Fruit fly (Drosophila melanogaster) whole organism, embryonic: ENCODE data around the gene Gel.

Experiments
- Adf1 ChIP-seq: fragments of 200-800 bp; sonication (Bioruptor generic); IDR thresholded peaks from 2 replicates; pipeline ENCODE4 v1.3.6; 2022; ENCODE audit warnings: missing biosample characterization, missing genetic modification characterization
- Aef1 ChIP-seq: fragments of 200-800 bp; sonication (Bioruptor generic); IDR thresholded peaks from 3 replicates; pipeline ENCODE4 v1.3.6; 2022; ENCODE audit warnings: missing biosample characterization, missing genetic modification characterization
- CG10654 ChIP-seq: fragments of 200-800 bp; sonication (Bioruptor generic); optimal IDR thresholded peaks from 2 replicates; lab custom pipeline; 2016; ENCODE audit warnings: missing biosample characterization, missing genetic modification characterization
- CG12659 ChIP-seq: fragments of 200-800 bp; sonication (Bioruptor generic); optimal IDR thresholded peaks from 3 replicates; lab custom pipeline; 2017; ENCODE audit warnings: mild to moderate bottlenecking, missing biosample characterization, missing genetic modification reagents, missing genetic modification characterization
- CG13624 ChIP-seq: fragments of 200-800 bp; sonication (Bioruptor generic); optimal IDR thresholded peaks from 2 replicates; lab custom pipeline; 2016; ENCODE audit warnings: missing biosample characterization, missing genetic modification characterization
- CG13894 ChIP-seq: fragments of 200-800 bp; sonication (Bioruptor generic); optimal IDR thresholded peaks from 3 replicates; lab custom pipeline; 2018; ENCODE audit warnings: missing biosample characterization, mild to moderate bottlenecking, missing genetic modification characterization, moderate library complexity
- CG17385 ChIP-seq: fragments of 200-800 bp; sonication (Bioruptor generic); optimal IDR thresholded peaks from 3 replicates; lab custom pipeline; 2018; ENCODE audit warnings: missing biosample characterization, mild to moderate bottlenecking, missing genetic modification characterization
- CG18599 ChIP-seq: fragments of 200-800 bp; sonication (Bioruptor generic); optimal IDR thresholded peaks from 3 replicates; lab custom pipeline; 2017; ENCODE audit warnings: missing biosample characterization, missing genetic modification characterization, mild to moderate bottlenecking, moderate library complexity, missing genetic modification reagents
- CG2199 ChIP-seq: fragments of 200-800 bp; sonication (Bioruptor generic); IDR thresholded peaks from 3 replicates; pipeline ENCODE4 v1.3.6; 2022; ENCODE audit warnings: missing biosample characterization, missing genetic modification characterization
- CG2202 ChIP-seq: fragments of 200-800 bp; sonication (Bioruptor generic); optimal IDR thresholded peaks from 2 replicates; lab custom pipeline; 2018; ENCODE audit warnings: missing biosample characterization, mild to moderate bottlenecking, missing genetic modification characterization
- CG2678 ChIP-seq: fragments of 200-800 bp; sonication (Bioruptor generic); optimal IDR thresholded peaks from 3 replicates; lab custom pipeline; 2019; ENCODE audit warnings: missing biosample characterization, mild to moderate bottlenecking, missing genetic modification characterization, moderate library complexity
- CG33213 ChIP-seq: fragments of 200-800 bp; sonication (Bioruptor generic); optimal IDR thresholded peaks from 3 replicates; lab custom pipeline; 2016; ENCODE audit warnings: missing biosample characterization, missing genetic modification characterization
- CG3407 ChIP-seq: fragments of 200-800 bp; sonication (Bioruptor generic); optimal IDR thresholded peaks from 2 replicates; lab custom pipeline; 2018; ENCODE audit warnings: missing biosample characterization, mild to moderate bottlenecking, missing genetic modification characterization
- CG34376 ChIP-seq: fragments of 200-800 bp; sonication (Bioruptor generic); optimal IDR thresholded peaks from 2 replicates; lab custom pipeline; 2018; ENCODE audit warnings: missing biosample characterization, mild to moderate bottlenecking, missing genetic modification characterization
- CG4360 ChIP-seq: fragments of 200-800 bp; sonication (Bioruptor generic); IDR thresholded peaks from 2 replicates; pipeline ENCODE4 v1.3.6; 2022; ENCODE audit warnings: missing biosample characterization, missing genetic modification characterization
- CG4424 ChIP-seq: fragments of 200-800 bp; sonication (Bioruptor generic); optimal IDR thresholded peaks from 3 replicates; lab custom pipeline; 2016; ENCODE audit warnings: missing biosample characterization, missing genetic modification characterization
- CG5245 ChIP-seq: fragments of 200-800 bp; sonication (Bioruptor generic); optimal IDR thresholded peaks from 3 replicates; lab custom pipeline; 2016; ENCODE audit warnings: missing biosample characterization, missing genetic modification characterization
- CG5953 ChIP-seq: fragments of 200-800 bp; sonication (Bioruptor generic); IDR thresholded peaks from 2 replicates; pipeline ENCODE4 v1.3.6; 2022; ENCODE audit warnings: missing biosample characterization, missing genetic modification characterization
- CG6683 ChIP-seq: fragments of 200-800 bp; sonication (Bioruptor generic); optimal IDR thresholded peaks from 2 replicates; lab custom pipeline; 2017; ENCODE audit warnings: missing biosample characterization, mild to moderate bottlenecking, missing genetic modification characterization, missing genetic modification reagents
- CG7786 ChIP-seq: fragments of 200-800 bp; sonication (Bioruptor generic); optimal IDR thresholded peaks from 2 replicates; lab custom pipeline; 2016; ENCODE audit warnings: missing biosample characterization, missing genetic modification characterization
- CG8089 ChIP-seq: fragments of 200-800 bp; sonication (Bioruptor generic); optimal IDR thresholded peaks from 3 replicates; lab custom pipeline; 2016; ENCODE audit warnings: missing biosample characterization, missing genetic modification characterization
- CG8281 ChIP-seq: fragments of 200-800 bp; sonication (Bioruptor generic); optimal IDR thresholded peaks from 2 replicates; lab custom pipeline; 2018; ENCODE audit warnings: missing biosample characterization, mild to moderate bottlenecking, missing genetic modification characterization, moderate library complexity
- CG8359 ChIP-seq: fragments of 200-800 bp; sonication (Bioruptor generic); optimal IDR thresholded peaks from 2 replicates; lab custom pipeline; 2017; ENCODE audit warnings: missing biosample characterization, mild to moderate bottlenecking, missing genetic modification characterization, borderline replicate concordance
- CG8478 ChIP-seq: fragments of >200 bp; optimal IDR thresholded peaks from 2 replicates; lab custom pipeline; 2018
- CkIIα-i1 ChIP-seq: fragments of 200-800 bp; sonication (Bioruptor generic); IDR thresholded peaks from 2 replicates; pipeline ENCODE4 v1.3.6; 2022; ENCODE audit warnings: missing biosample characterization, missing genetic modification characterization
- Ets65A ChIP-seq: fragments of 200-800 bp; sonication (Bioruptor generic); peaks from one replicate; lab custom pipeline; 2016; ENCODE audit warnings: missing biosample characterization, missing genetic modification characterization
- Fer1 ChIP-seq: fragments of 200-800 bp; sonication (Bioruptor generic); optimal IDR thresholded peaks from 2 replicates; lab custom pipeline; 2017; ENCODE audit warnings: missing biosample characterization, mild to moderate bottlenecking, missing genetic modification characterization
- Gug ChIP-seq: fragments of 200-800 bp; sonication (Bioruptor generic); IDR thresholded peaks from 4 replicates; pipeline ENCODE4 v1.3.6; 2022; ENCODE audit warnings: missing biosample characterization, missing genetic modification characterization
- HLH4C ChIP-seq: fragments of 200-800 bp; sonication (Bioruptor generic); IDR thresholded peaks from 3 replicates; pipeline ENCODE4 v1.3.6; 2022; ENCODE audit warnings: missing biosample characterization, missing genetic modification characterization; ENCODE audit not compliant: partially characterized antibody
- Hand ChIP-seq: fragments of 200-800 bp; sonication (Bioruptor generic); optimal IDR thresholded peaks from 2 replicates; lab custom pipeline; 2017; ENCODE audit warnings: mild to moderate bottlenecking, missing biosample characterization, missing genetic modification reagents, missing genetic modification characterization
- Hmx ChIP-seq: fragments of 200-800 bp; sonication (Bioruptor generic); optimal IDR thresholded peaks from 2 replicates; lab custom pipeline; 2016; ENCODE audit warnings: missing biosample characterization, missing genetic modification characterization
- Hr51 ChIP-seq, 2 experiments: fragments of 200-800 bp; sonication (Bioruptor generic); optimal IDR thresholded peaks; 2 replicates in 1 of 2; 3 replicates in 1 of 2; lab custom pipeline; 2016 to 2018; ENCODE audit warnings: missing biosample characterization in 2 of 2, missing genetic modification characterization in 2 of 2, mild to moderate bottlenecking in 1 of 2, moderate library complexity in 1 of 2
- Lim3 ChIP-seq: fragments of 200-800 bp; sonication (Bioruptor generic); IDR thresholded peaks from 2 replicates; pipeline ENCODE4 v1.3.6; 2022; ENCODE audit warnings: missing biosample characterization, missing genetic modification characterization
- MTF-1 ChIP-seq: fragments of 200-800 bp; sonication (Bioruptor generic); optimal IDR thresholded peaks from 2 replicates; lab custom pipeline; 2018; ENCODE audit warnings: missing biosample characterization, mild to moderate bottlenecking, missing genetic modification characterization, borderline replicate concordance
- Med ChIP-seq: fragments of 200-800 bp; sonication (Bioruptor generic); peaks from one replicate; lab custom pipeline; 2016; ENCODE audit warnings: missing biosample characterization, missing genetic modification characterization, mild to moderate bottlenecking, inconsistent platforms, moderate library complexity
- Meics ChIP-seq: fragments of 200-800 bp; sonication (Bioruptor generic); optimal IDR thresholded peaks from 2 replicates; lab custom pipeline; 2017; ENCODE audit warnings: missing biosample characterization, mild to moderate bottlenecking, missing genetic modification characterization
- Nf-YC ChIP-seq: fragments of 200-800 bp; optimal IDR thresholded peaks from 3 replicates; lab custom pipeline; 2019; ENCODE audit warnings: missing biosample characterization, mild to moderate bottlenecking, missing genetic modification characterization, moderate library complexity
- Ravus ChIP-seq: fragments of 200-800 bp; sonication (Bioruptor generic); IDR thresholded peaks from 2 replicates; pipeline ENCODE4 v1.3.6; 2022; ENCODE audit warnings: missing biosample characterization, missing genetic modification characterization
- cato ChIP-seq: fragments of 200-800 bp; sonication (Bioruptor generic); optimal IDR thresholded peaks from 2 replicates; lab custom pipeline; 2016; ENCODE audit warnings: missing biosample characterization, missing genetic modification characterization, borderline replicate concordance
- en ChIP-seq: fragments of 200-800 bp; sonication (Bioruptor generic); optimal IDR thresholded peaks from 2 replicates; lab custom pipeline; 2016; ENCODE audit warnings: missing biosample characterization, missing genetic modification characterization
- ewg ChIP-seq: fragments of 200-800 bp; sonication (Bioruptor generic); optimal IDR thresholded peaks from 3 replicates; lab custom pipeline; 2017; ENCODE audit warnings: mild to moderate bottlenecking, missing biosample characterization, missing genetic modification reagents, missing genetic modification characterization
- fu2 ChIP-seq: fragments of 200-800 bp; sonication (Bioruptor generic); optimal IDR thresholded peaks from 2 replicates; lab custom pipeline; 2016; ENCODE audit warnings: missing biosample characterization, missing genetic modification characterization
- gfzf ChIP-seq: fragments of 200-800 bp; sonication (Bioruptor generic); optimal IDR thresholded peaks from 2 replicates; lab custom pipeline; 2016; ENCODE audit warnings: missing biosample characterization, mild to moderate bottlenecking, missing genetic modification characterization, moderate library complexity
- lola ChIP-seq, 3 experiments: fragments of >200 bp in 2 of 3; fragments of 200-800 bp in 1 of 3; sonication (Bioruptor generic) in 1 of 3; optimal IDR thresholded peaks; 2 replicates each; lab custom pipeline; 2017 to 2019; ENCODE audit warnings: missing biosample characterization in 3 of 3, missing genetic modification characterization in 3 of 3, mild to moderate bottlenecking in 1 of 3, moderate library complexity in 1 of 3
- p53 ChIP-seq: fragments of 200-800 bp; sonication (Bioruptor generic); optimal IDR thresholded peaks from 2 replicates; lab custom pipeline; 2016; ENCODE audit warnings: missing biosample characterization, missing genetic modification characterization
- sima ChIP-seq: fragments of 200-800 bp; sonication (Bioruptor generic); optimal IDR thresholded peaks from 2 replicates; lab custom pipeline; 2016; ENCODE audit warnings: missing biosample characterization, missing genetic modification characterization
- sr ChIP-seq: fragments of 200-800 bp; sonication (Bioruptor generic); IDR thresholded peaks from 3 replicates; pipeline ENCODE4 v1.3.6; 2022; ENCODE audit warnings: missing biosample characterization, missing genetic modification characterization
- ttk ChIP-seq: fragments of 200-800 bp; sonication (Bioruptor generic); IDR thresholded peaks from 2 replicates; pipeline ENCODE4 v2.1.2; 2022; ENCODE audit warnings: missing biosample characterization, missing genetic modification characterization
- twi ChIP-seq: fragments of 200-800 bp; optimal IDR thresholded peaks from 2 replicates; lab custom pipeline; 2019; ENCODE audit warnings: missing biosample characterization, mild to moderate bottlenecking, missing genetic modification characterization, moderate library complexity
- zf30C ChIP-seq: fragments of 200-800 bp; sonication (Bioruptor generic); optimal IDR thresholded peaks from 3 replicates; lab custom pipeline; 2018; ENCODE audit warnings: missing biosample characterization, mild to moderate bottlenecking, missing genetic modification characterization

Gel gene

DNA sequence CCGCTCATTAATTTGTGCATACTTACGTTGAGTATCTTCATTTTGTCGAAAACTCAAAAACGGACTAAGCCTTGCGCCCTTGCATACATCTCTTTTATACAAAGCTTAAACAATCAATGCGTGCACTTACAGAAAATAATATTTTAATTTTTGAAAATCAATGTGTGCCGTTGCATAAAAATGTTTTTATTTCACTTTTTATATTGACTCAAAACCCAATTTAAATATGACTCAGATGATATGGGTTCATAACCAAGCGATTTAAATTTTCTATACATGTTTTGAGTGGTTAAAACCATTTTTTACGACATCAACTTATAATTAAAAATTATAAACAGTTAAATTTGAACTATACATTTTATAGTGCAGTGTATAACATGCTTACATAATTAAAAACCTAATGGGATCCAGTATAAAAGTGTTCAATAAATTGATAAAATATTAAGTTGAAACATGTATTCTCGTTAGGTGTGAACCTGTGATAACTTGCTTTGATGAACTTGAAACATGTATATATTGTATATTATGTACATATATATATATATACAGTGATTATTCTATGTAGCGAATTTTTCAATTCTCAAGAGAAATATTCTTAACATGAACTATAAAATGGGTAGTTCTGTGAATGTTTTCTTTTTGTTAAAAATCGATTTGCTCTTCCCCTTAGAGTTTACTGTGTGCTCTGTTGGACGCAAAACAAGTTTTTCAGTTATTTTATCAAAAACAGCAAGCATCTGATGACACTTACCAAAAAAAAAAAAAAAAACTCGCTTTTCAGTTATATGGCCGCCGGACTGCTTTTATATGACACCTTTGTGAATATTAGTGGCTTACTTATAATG, 8.3 kb downstream of the Gel start, which contains the start of gene CG34305 (continued):
- TF ChIP-seq Aef1 (GFP tag; lab: Robert Waterston, UW), result no peak
- no peak for TF ChIP-seq twi
- TF ChIP-seq cato (GFP tag; lab: Kevin White, UChicago), result no peak
- no peak for TF ChIP-seq Ets65A (GFP tag; lab: Kevin White, UChicago)
- peak; percentile 4 for TF ChIP-seq CG18599 (GFP tag; lab: Kevin White, UChicago)
- TF ChIP-seq CG13624 (GFP tag; lab: Kevin White, UChicago), result no peak
- TF ChIP-seq Adf1 (GFP tag; lab: Robert Waterston, UW), result no peak
- TF ChIP-seq CG10654 (GFP tag; lab: Kevin White, UChicago), result no peak
- TF ChIP-seq CG2199 (GFP tag; lab: Robert Waterston, UW), result 0 out of 3 replicates have a peak, but pooled peaks have one; percentile 51
- TF ChIP-seq CG4360, result no peak
- TF ChIP-seq ewg, result no peak
- TF ChIP-seq CG5245 (GFP tag; lab: Kevin White, UChicago), result no peak
- no peak for TF ChIP-seq ttk (GFP tag; lab: Robert Waterston, UW)
- no peak for TF ChIP-seq Med (GFP tag; lab: Kevin White, UChicago)
- TF ChIP-seq CG6683, result no peak
- TF ChIP-seq Hand (GFP tag; lab: Kevin White, UChicago), result no peak
- TF ChIP-seq CG8478 (lab: Kevin White, UChicago), result no peak
- no peak for TF ChIP-seq CG12659 (GFP tag; lab: Kevin White, UChicago)
- TF ChIP-seq fu2 (GFP tag; lab: Kevin White, UChicago), result no peak
- TF ChIP-seq CG8281, result no peak
- peak in 1 of 2 experiments; percentile 43 for TF ChIP-seq Hr51 (GFP tag; optimal IDR thresholded peaks at IDR 0.05; lab: Kevin White, UChicago)
- TF ChIP-seq zf30C (GFP tag; lab: Kevin White, UChicago), result no peak
- no peak for TF ChIP-seq CG8089 (GFP tag; lab: Kevin White, UChicago)
- TF ChIP-seq sr (GFP tag; lab: Robert Waterston, UW), result no peak
- TF ChIP-seq Ravus (GFP tag; lab: Robert Waterston, UW), result no peak
- peak; percentile 53 for TF ChIP-seq CG2678 (tag; lab: Kevin White, UChicago)
- TF ChIP-seq Gug (GFP tag; lab: Robert Waterston, UW), result no peak
- TF ChIP-seq CG5953 (GFP tag; lab: Robert Waterston, UW), result no peak
- TF ChIP-seq HLH4C (GFP tag; lab: Robert Waterston, UW), result no peak
- TF ChIP-seq p53 (GFP tag; lab: Kevin White, UChicago), result no peak
- no peak for TF ChIP-seq Lim3 (GFP tag; lab: Robert Waterston, UW)
- TF ChIP-seq sima, result no peak
- no peak for TF ChIP-seq CG3407
- TF ChIP-seq CG33213 (GFP tag; lab: Kevin White, UChicago), result no peak
- no peak for TF ChIP-seq lola (GFP tag; optimal IDR thresholded peaks at IDR 0.05; lab: Kevin White, UChicago)
- no peak for TF ChIP-seq CG13894 (tag; lab: Kevin White, UChicago)
- TF ChIP-seq CG8359 (GFP tag; lab: Kevin White, UChicago), result no peak
- no peak for TF ChIP-seq gfzf (GFP tag; lab: Kevin White, UChicago)
- no peak for TF ChIP-seq CG17385
- no peak for TF ChIP-seq CG7786
- TF ChIP-seq en, result no peak
- peak; percentile 45 for TF ChIP-seq Meics (GFP tag; lab: Kevin White, UChicago)
- TF ChIP-seq CG4424 (GFP tag; lab: Kevin White, UChicago), result no peak
- TF ChIP-seq Fer1 (GFP tag; lab: Kevin White, UChicago), result peak; percentile 19
- TF ChIP-seq CG2202, result no peak
- TF ChIP-seq Hmx (GFP tag; lab: Kevin White, UChicago), result no peak
- TF ChIP-seq MTF-1, result no peak
- TF ChIP-seq CG34376 (GFP tag; lab: Kevin White, UChicago), result no peak
- TF ChIP-seq CkIIα-i1 (GFP tag; lab: Robert Waterston, UW), result no peak
- no peak for TF ChIP-seq Nf-YC (tag; lab: Kevin White, UChicago)
